Fruit fly (Drosophila melanogaster): ENCODE measurements around the gene CG17030.

The CG17030 gene

dm6 chr3L:5017521-5017920 is 37.0 kb upstream of the CG17030 start (continued):
- TF ChIP-seq Blimp-1 (GFP tag; optimal IDR thresholded peaks at IDR 0.05) (peak; percentile 14), bowl (GFP tag; IDR thresholded peaks at IDR 0.05) (no peak), CG8478 (optimal IDR thresholded peaks at IDR 0.05) (no peak), Lpt (GFP tag; optimal IDR thresholded peaks at IDR 0.05) (no peak), CG9817 (tag; optimal IDR thresholded peaks at IDR 0.05) (no peak), esg (GFP tag; conservative IDR thresholded peaks at IDR 0.05) (no peak), inv (GFP tag; IDR thresholded peaks at IDR 0.05; ENCODE audit: partially characterized antibody) (no peak), CG7357 (GFP tag; IDR thresholded peaks at IDR 0.05) (no peak), sens (GFP tag) (peak; percentile 14), cas (GFP tag; IDR thresholded peaks at IDR 0.05) (no peak), CG30020 (tag; optimal IDR thresholded peaks at IDR 0.05) (no peak), ci (GFP tag; IDR thresholded peaks at IDR 0.05) (0 out of 3 replicates have a peak, but pooled peaks have one; percentile 20), CTCF (GFP tag; optimal IDR thresholded peaks at IDR 0.05) (no peak), Fer1 (GFP tag; optimal IDR thresholded peaks at IDR 0.05) (no peak), YL-1 (GFP tag; optimal IDR thresholded peaks at IDR 0.05) (no peak), crol (GFP tag; IDR thresholded peaks at IDR 0.05) (no peak), CoRest (tag; optimal IDR thresholded peaks at IDR 0.05) (peak; percentile 39), peb (GFP tag; IDR thresholded peaks at IDR 0.05) (no peak), dimm (GFP tag; IDR thresholded peaks at IDR 0.05) (no peak), Sin3A (optimal IDR thresholded peaks at IDR 0.05) (no peak), CG3726 (GFP tag; IDR thresholded peaks at IDR 0.05) (no peak), CG9215 (GFP tag; IDR thresholded peaks at IDR 0.05) (no peak), nerfin-1 (tag; optimal IDR thresholded peaks at IDR 0.05) (no peak), klu (GFP tag; IDR thresholded peaks at IDR 0.05) (no peak), CG31365 (tag; optimal IDR thresholded peaks at IDR 0.05) (no peak), NK7.1 (GFP tag; optimal IDR thresholded peaks at IDR 0.05) (no peak), CG7786 (GFP tag; optimal IDR thresholded peaks at IDR 0.05) (no peak), tup (GFP tag; optimal IDR thresholded peaks at IDR 0.05) (no peak), CG2712 (tag; optimal IDR thresholded peaks at IDR 0.05) (peak; percentile 60), CG13424 (tag; optimal IDR thresholded peaks at IDR 0.05) (peak; percentile 22), ttk (GFP tag; IDR thresholded peaks at IDR 0.05) (no peak), CG9932 (GFP tag; IDR thresholded peaks at IDR 0.05) (no peak), Taf1 (GFP tag; IDR thresholded peaks at IDR 0.05) (no peak), unc-4 (GFP tag; IDR thresholded peaks at IDR 0.05; ENCODE audit: partially characterized antibody) (no peak), Drgx (GFP tag; IDR thresholded peaks at IDR 0.05) (no peak), cad (GFP tag; optimal IDR thresholded peaks at IDR 0.05) (no peak), Scr (GFP tag; IDR thresholded peaks at IDR 0.05; ENCODE audit: partially characterized antibody) (no peak), CG4328 (GFP tag; optimal IDR thresholded peaks at IDR 0.05) (no peak), Dp (GFP tag; optimal IDR thresholded peaks at IDR 0.05) (no peak), mld (GFP tag; IDR thresholded peaks at IDR 0.05; ENCODE audit: partially characterized antibody) (no peak), NfI (GFP tag; optimal IDR thresholded peaks at IDR 0.05) (no peak), CG9727 (GFP tag; optimal IDR thresholded peaks at IDR 0.05) (peak; percentile 57), CG5953 (GFP tag; IDR thresholded peaks at IDR 0.05) (no peak), CG7963 (GFP tag; IDR thresholded peaks at IDR 0.05; ENCODE audit: partially characterized antibody) (no peak), dan (GFP tag; IDR thresholded peaks at IDR 0.05) (no peak), stwl (tag; optimal IDR thresholded peaks at IDR 0.05) (no peak), luna (GFP tag; optimal IDR thresholded peaks at IDR 0.05) (no peak), CG2202 (tag; optimal IDR thresholded peaks at IDR 0.05) (peak; percentile 26), CG31441 (GFP tag; IDR thresholded peaks at IDR 0.05) (peak; percentile 26; the same call in 1 of the 2 replicates), CG15269 (tag; optimal IDR thresholded peaks at IDR 0.05) (no peak), sd (tag; optimal IDR thresholded peaks at IDR 0.05) (no peak), ase (GFP tag; IDR thresholded peaks at IDR 0.05) (no peak), CG15696 (tag; optimal IDR thresholded peaks at IDR 0.05) (peak; percentile 53), TFAM (GFP tag; optimal IDR thresholded peaks at IDR 0.05) (no peak)

All from whole organism, embryonic.